Worm (Caenorhabditis elegans) whole organism, L4 larva: ENCODE results near the gene acdh-6.

Experiments
- D1046.2 ChIP-seq: fragments of 200-800 bp; sonication (Bioruptor generic); IDR thresholded peaks from 2 replicates; pipeline ENCODE4 v1.3.6; 2022; ENCODE audit warnings: missing genetic modification characterization, missing compliant biosample characterization
- F10B5.3 ChIP-seq: sonication (generic microtip); optimal IDR thresholded peaks from 2 replicates; lab custom pipeline; 2016; ENCODE audit warnings: mild to moderate bottlenecking, missing genetic modification characterization, missing compliant biosample characterization
- F26F4.8 ChIP-seq: fragments of 200-800 bp; sonication (Bioruptor generic); conservative IDR thresholded peaks from 2 replicates; pipeline ENCODE4 v1.3.6; 2022; ENCODE audit warnings: missing genetic modification characterization, missing compliant biosample characterization
- F37D6.2 ChIP-seq: sonication (generic microtip); optimal IDR thresholded peaks from 2 replicates; lab custom pipeline; 2016; ENCODE audit warnings: mild to moderate bottlenecking, missing genetic modification characterization, missing compliant biosample characterization
- F44E2.7 ChIP-seq: fragments of 200-800 bp; sonication (Bioruptor generic); IDR thresholded peaks from 2 replicates; pipeline ENCODE4 v2.1.2; 2022; ENCODE audit warnings: missing genetic modification characterization, missing compliant biosample characterization
- Y105C5A.15 ChIP-seq: fragments of 200-800 bp; sonication (Bioruptor generic); IDR thresholded peaks from 2 replicates; pipeline ENCODE4 v1.3.6; 2022; ENCODE audit warnings: missing genetic modification characterization, missing compliant biosample characterization
- Y48G9A.11 ChIP-seq: fragments of 200-800 bp; sonication (Bioruptor generic); IDR thresholded peaks from 2 replicates; pipeline ENCODE4 v1.3.6; 2022; ENCODE audit warnings: missing genetic modification reagents, missing genetic modification characterization, missing compliant biosample characterization
- Y5F2A.4 ChIP-seq: fragments of 200-800 bp; sonication (Bioruptor generic); optimal IDR thresholded peaks from 2 replicates; lab custom pipeline; 2018; ENCODE audit warnings: mild to moderate bottlenecking, missing genetic modification characterization, missing compliant biosample characterization
- ZK337.2 ChIP-seq: fragments of 200-800 bp; sonication (Bioruptor generic); IDR thresholded peaks from 2 replicates; pipeline ENCODE4 v1.3.6; 2022; ENCODE audit warnings: missing genetic modification reagents, missing genetic modification characterization, missing compliant biosample characterization
- aha-1 ChIP-seq: fragments of 150-350 bp; peaks from one replicate; lab custom pipeline; 2014; ENCODE audit warnings: missing biosample characterization, missing genetic modification characterization
- arid-1 ChIP-seq: fragments of 200-800 bp; sonication (Bioruptor generic); conservative IDR thresholded peaks from 2 replicates; pipeline ENCODE4 v1.3.6; 2022; ENCODE audit warnings: missing genetic modification reagents, missing genetic modification characterization, missing compliant biosample characterization
- ceh-28 ChIP-seq: fragments of 150-350 bp; optimal IDR thresholded peaks from 2 replicates; lab custom pipeline; 2014; ENCODE audit warnings: missing biosample characterization, missing genetic modification reagents, missing genetic modification characterization
- ctbp-1 ChIP-seq: fragments of 200-800 bp; sonication (Bioruptor generic); IDR thresholded peaks from 2 replicates; pipeline ENCODE4 v1.3.6; 2022; ENCODE audit warnings: missing genetic modification reagents, missing genetic modification characterization, missing compliant biosample characterization
- daf-12 ChIP-seq: fragments of 150-350 bp; optimal IDR thresholded peaks from 2 replicates; lab custom pipeline; 2014; ENCODE audit warnings: missing biosample characterization, missing genetic modification reagents, missing genetic modification characterization
- daf-16 ChIP-seq, 3 experiments: sonication (generic microtip); optimal IDR thresholded peaks; 2 replicates each; lab custom pipeline; 2016 to 2017; ENCODE audit warnings: missing genetic modification characterization in 3 of 3, missing genetic modification reagents in 3 of 3, mild to moderate bottlenecking in 2 of 3, missing compliant biosample characterization in 2 of 3, missing biosample characterization in 1 of 3, moderate library complexity in 1 of 3
- daf-8 ChIP-seq: fragments of 200-800 bp; sonication (Bioruptor generic); IDR thresholded peaks from 2 replicates; pipeline ENCODE4 v1.3.6; 2022; ENCODE audit warnings: missing genetic modification characterization, missing compliant biosample characterization
- dmd-9 ChIP-seq: fragments of 200-800 bp; sonication (Bioruptor generic); IDR thresholded peaks from 2 replicates; pipeline ENCODE4 v1.3.6; 2022; ENCODE audit warnings: missing genetic modification reagents, missing genetic modification characterization, missing compliant biosample characterization
- dpl-1 ChIP-seq: fragments of 150-350 bp; optimal IDR thresholded peaks from 2 replicates; lab custom pipeline; 2014; ENCODE audit warnings: missing biosample characterization, missing genetic modification reagents, missing genetic modification characterization
- dve-1 ChIP-seq: sonication (generic microtip); optimal IDR thresholded peaks from 2 replicates; lab custom pipeline; 2017; ENCODE audit warnings: antibody characterized with exemption, mild to moderate bottlenecking, missing genetic modification characterization, missing compliant biosample characterization; ENCODE audit not compliant: insufficient read depth
- fkh-10 ChIP-seq: fragments of 150-350 bp; optimal IDR thresholded peaks from 2 replicates; lab custom pipeline; 2014; ENCODE audit warnings: missing biosample characterization, missing genetic modification reagents, missing genetic modification characterization
- gei-8 ChIP-seq: fragments of 200-800 bp; sonication (Bioruptor generic); optimal IDR thresholded peaks from 2 replicates; lab custom pipeline; 2018; ENCODE audit warnings: mild to moderate bottlenecking, missing genetic modification characterization, missing compliant biosample characterization
- lin-38 ChIP-seq: fragments of 200-800 bp; sonication (Bioruptor generic); IDR thresholded peaks from 2 replicates; pipeline ENCODE4 v1.3.6; 2022; ENCODE audit warnings: missing genetic modification reagents, missing genetic modification characterization, missing compliant biosample characterization
- madf-5 ChIP-seq, 2 experiments: fragments of 200-800 bp; sonication (Bioruptor generic); IDR thresholded peaks; 2 replicates each; pipeline ENCODE4 v1.3.6; 2022; ENCODE audit warnings: missing compliant biosample characterization in 2 of 2, missing genetic modification characterization in 2 of 2
- madf-9 ChIP-seq: fragments of 200-800 bp; sonication (Bioruptor generic); conservative IDR thresholded peaks from 2 replicates; pipeline ENCODE4 v1.3.6; 2022; ENCODE audit warnings: missing genetic modification reagents, missing genetic modification characterization, missing compliant biosample characterization
- mes-2 ChIP-seq: sonication (generic microtip); optimal IDR thresholded peaks from 2 replicates; lab custom pipeline; 2016; ENCODE audit warnings: missing genotype, mild to moderate bottlenecking, missing genetic modification characterization, missing compliant biosample characterization; ENCODE audit not compliant: poor library complexity, severe bottlenecking
- mxl-2 ChIP-seq: fragments of 200-800 bp; sonication (Bioruptor generic); conservative IDR thresholded peaks from 2 replicates; pipeline ENCODE4 v1.3.6; 2022; ENCODE audit warnings: missing genetic modification reagents, missing genetic modification characterization, missing compliant biosample characterization
- mxl-3 ChIP-seq: fragments of 200-800 bp; sonication (Bioruptor generic); optimal IDR thresholded peaks from 2 replicates; lab custom pipeline; 2018; ENCODE audit warnings: mild to moderate bottlenecking, missing genetic modification characterization, missing compliant biosample characterization
- nhr-102 ChIP-seq: sonication (generic microtip); optimal IDR thresholded peaks from 2 replicates; lab custom pipeline; 2016; ENCODE audit warnings: mild to moderate bottlenecking, missing genetic modification characterization, moderate library complexity, missing compliant biosample characterization
- nhr-28 ChIP-seq: fragments of 150-350 bp; optimal IDR thresholded peaks from 2 replicates; lab custom pipeline; 2014; ENCODE audit warnings: missing biosample characterization, missing genetic modification characterization
- nhr-41 ChIP-seq: fragments of 200-800 bp; sonication (Bioruptor generic); IDR thresholded peaks from 2 replicates; pipeline ENCODE4 v1.3.6; 2022; ENCODE audit warnings: missing genetic modification reagents, missing genetic modification characterization, missing compliant biosample characterization
- nhr-42 ChIP-seq: fragments of 200-800 bp; sonication (Bioruptor generic); IDR thresholded peaks from 2 replicates; pipeline ENCODE4 v1.3.6; 2022; ENCODE audit warnings: missing genetic modification characterization, missing compliant biosample characterization
- nhr-48 ChIP-seq: sonication (generic microtip); optimal IDR thresholded peaks from 2 replicates; lab custom pipeline; 2016; ENCODE audit warnings: mild to moderate bottlenecking, missing genetic modification characterization, missing compliant biosample characterization
- rbr-2 ChIP-seq: sonication (generic microtip); optimal IDR thresholded peaks from 2 replicates; lab custom pipeline; 2016; ENCODE audit warnings: missing genotype, missing genetic modification characterization, missing compliant biosample characterization
- snpc-1.2 ChIP-seq: fragments of 200-800 bp; sonication (Bioruptor generic); IDR thresholded peaks from 2 replicates; pipeline ENCODE4 v1.3.6; 2022; ENCODE audit warnings: missing genetic modification reagents, missing genetic modification characterization, missing compliant biosample characterization
- unc-62 ChIP-seq, 3 experiments: fragments of 150-350 bp in 1 of 3; sonication (generic microtip); optimal IDR thresholded peaks in 2 of 3; peaks in 1 of 3; 1 replicate in 1 of 3; 2 replicates in 2 of 3; lab custom pipeline; 2014 to 2017; ENCODE audit warnings: missing biosample characterization in 3 of 3, missing genetic modification characterization in 3 of 3, missing genetic modification reagents in 3 of 3, missing genotype in 1 of 3
- zfp-3 ChIP-seq: fragments of 200-800 bp; sonication (Bioruptor generic); conservative IDR thresholded peaks from 2 replicates; pipeline ENCODE4 v1.3.6; 2022; ENCODE audit warnings: missing genetic modification reagents, missing genetic modification characterization, missing compliant biosample characterization

Gene acdh-6

DNA sequence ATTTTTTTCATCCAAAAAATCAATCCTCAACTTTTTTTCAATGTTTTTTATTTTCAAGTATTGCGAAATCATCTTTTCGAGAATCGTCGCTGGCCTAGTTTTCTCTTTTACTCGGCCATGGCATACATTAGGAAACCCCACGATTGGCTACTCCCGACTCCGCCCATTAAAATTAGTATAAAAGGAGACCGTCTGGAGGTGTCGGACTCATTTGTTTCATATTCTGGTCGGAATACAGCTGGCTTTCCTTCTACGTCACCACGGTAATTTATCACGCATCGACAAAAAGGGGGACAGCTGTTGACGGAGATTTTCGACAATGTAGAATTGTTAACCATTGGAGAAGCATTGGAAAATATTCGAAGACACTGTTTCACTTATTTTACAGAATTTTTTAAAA lies 31.9 kb upstream of the acdh-6 start (continued):
- peak; percentile 40 for TF ChIP-seq rbr-2 (tag; lab: Kevin White, UChicago)
- no peak for TF ChIP-seq mxl-2 (GFP tag; lab: Robert Waterston, UW)
- peak; percentile 53 for TF ChIP-seq dpl-1 (GFP tag; lab: Kevin White, UChicago)
- peak; percentile 3 for TF ChIP-seq fkh-10
- TF ChIP-seq mxl-3 (GFP tag; lab: Kevin White, UChicago): no peak
- TF ChIP-seq gei-8: no peak
- TF ChIP-seq nhr-102: no peak

DNA sequence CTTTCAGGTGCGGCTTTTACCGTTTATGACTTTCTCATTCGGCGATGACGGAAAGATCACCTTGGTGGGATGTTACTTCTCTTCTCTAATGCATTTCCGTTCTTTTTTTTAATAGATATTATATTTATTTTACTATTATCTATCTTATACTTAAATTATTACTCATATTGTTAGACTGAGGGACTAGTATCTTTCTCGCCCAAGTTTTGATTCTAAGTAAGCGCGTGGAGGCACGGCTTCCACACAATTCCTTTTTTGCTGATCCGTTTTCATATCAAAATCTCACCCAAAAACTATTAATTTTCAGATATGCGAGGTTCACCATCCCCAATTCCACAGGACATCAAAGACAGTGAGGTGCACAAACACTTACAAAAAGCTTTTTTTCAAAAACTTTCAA lies 31.2 kb upstream of the acdh-6 start, which contains the start of gene ZC21.10:
Gene ZC21.10 (plus strand): TSS at position 301 of the 400 bp plus-strand sequence.
- TF ChIP-seq D1046.2 (GFP tag; lab: Robert Waterston, UW): no peak
- TF ChIP-seq nhr-28 (tag; lab: Kevin White, UChicago): no peak
- TF ChIP-seq daf-12 (tag; lab: Kevin White, UChicago): no peak
- no peak for TF ChIP-seq snpc-1.2 (GFP tag; lab: Robert Waterston, UW)
- TF ChIP-seq, all 104 proteins: peak for 0

DNA sequence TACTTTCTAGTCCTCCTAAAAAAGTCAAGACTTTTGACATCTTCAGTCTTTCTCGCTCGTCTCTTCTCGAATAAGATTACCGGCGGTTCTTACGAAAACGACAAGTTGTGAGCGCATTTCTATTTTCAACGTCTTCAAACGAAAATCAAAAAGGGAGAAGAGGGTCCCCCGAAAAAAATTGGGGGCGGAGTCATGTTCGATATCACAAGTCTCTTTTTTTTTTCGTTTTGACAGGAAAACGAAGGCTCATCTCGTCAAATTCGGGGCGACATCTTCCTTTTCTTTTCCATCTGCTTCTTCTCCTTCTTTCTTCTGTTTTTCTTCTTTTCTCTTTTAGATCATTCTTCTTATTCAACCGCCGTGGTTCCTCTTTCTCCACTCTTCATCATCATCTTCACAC lies 27.0 kb upstream of the acdh-6 start:
- TF ChIP-seq fkh-10: peak; percentile 62
- TF ChIP-seq ctbp-1 (GFP tag; lab: Robert Waterston, UW): peak; percentile 59; the same call in 1 of the 2 replicates
- no peak for TF ChIP-seq F10B5.3 (tag; lab: Kevin White, UChicago)

ce11 chrIII:8534647-8535181 lies 26.2 kb upstream of the acdh-6 start, which contains the start of gene trp-1:
Gene trp-1 (plus strand): TSS chrIII:8535131.
- peak in 1 of 2 experiments; percentile 86 for TF ChIP-seq unc-62 (GFP tag; optimal IDR thresholded peaks at IDR 0.05 in 1 of 2; lab: Kevin White, UChicago)
- TF ChIP-seq unc-62 (tag; optimal IDR thresholded peaks at IDR 0.05; lab: Kevin White, UChicago): no peak
- TF ChIP-seq nhr-48: no peak
- no peak for TF ChIP-seq daf-8 (GFP tag; lab: Robert Waterston, UW)
- TF ChIP-seq aha-1 (tag; lab: Kevin White, UChicago): peak; percentile 75
- no peak for TF ChIP-seq mes-2 (tag; lab: Kevin White, UChicago)
- TF ChIP-seq lin-38 (GFP tag; lab: Robert Waterston, UW): no peak
- TF ChIP-seq nhr-102: no peak
- no peak for TF ChIP-seq ZK337.2 (GFP tag; lab: Robert Waterston, UW)
- no peak for TF ChIP-seq nhr-41 (GFP tag; lab: Robert Waterston, UW)
- TF ChIP-seq daf-16 (GFP tag; optimal IDR thresholded peaks at IDR 0.05; lab: Kevin White, UChicago): peak in 1 of 2 experiments; percentile 96
- no peak for TF ChIP-seq daf-16 (tag; optimal IDR thresholded peaks at IDR 0.05; lab: Kevin White, UChicago)
- no peak for TF ChIP-seq ceh-28
- TF ChIP-seq F37D6.2: no peak
- no peak for TF ChIP-seq F44E2.7 (GFP tag; lab: Robert Waterston, UW)
- TF ChIP-seq zfp-3 (GFP tag; lab: Robert Waterston, UW): no peak

ce11 chrIII:8535445-8535844 lies 25.5 kb upstream of the acdh-6 start:
- TF ChIP-seq dve-1 (tag; lab: Kevin White, UChicago) (no peak), fkh-10 (no peak), nhr-42 (GFP tag; lab: Robert Waterston, UW) (no peak), Y5F2A.4 (GFP tag; lab: Kevin White, UChicago) (no peak), dmd-9 (GFP tag; lab: Robert Waterston, UW) (no peak)

DNA sequence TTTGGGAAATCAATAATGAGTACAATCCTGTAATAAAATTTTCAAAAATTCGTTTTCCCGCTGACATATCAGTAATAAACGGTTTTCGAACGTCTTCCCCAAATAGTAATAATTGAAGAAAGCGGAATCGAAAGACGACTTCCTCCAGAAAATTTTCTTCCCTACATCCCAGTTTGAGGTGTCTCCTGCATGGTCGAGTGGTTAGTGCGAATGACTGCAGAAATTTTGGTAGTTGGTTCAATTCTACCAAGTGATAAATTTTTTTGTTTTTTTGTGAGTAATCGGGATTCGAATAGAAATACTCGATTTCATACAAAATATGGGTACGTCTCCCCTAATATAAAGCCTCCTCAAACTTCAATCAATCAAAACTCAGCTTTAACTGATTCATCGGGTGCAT lies 19.9 kb upstream of the acdh-6 start:
- TF ChIP-seq nhr-41 (GFP tag; lab: Robert Waterston, UW) (0 out of 2 replicates have a peak, but pooled peaks have one; percentile 10), Y105C5A.15 (GFP tag; lab: Robert Waterston, UW) (peak; percentile 82; the same call in 1 of the 2 replicates), D1046.2 (GFP tag; lab: Robert Waterston, UW) (0 out of 2 replicates have a peak, but pooled peaks have one; percentile 31), madf-9 (GFP tag; lab: Robert Waterston, UW) (peak; percentile 60), arid-1 (GFP tag; lab: Robert Waterston, UW) (0 out of 2 replicates have a peak, but pooled peaks have one; percentile 54), Y48G9A.11 (GFP tag; lab: Robert Waterston, UW) (peak; percentile 35; the same call in 1 of the 2 replicates), madf-5 (GFP tag; IDR thresholded peaks at IDR 0.05; lab: Robert Waterston, UW) (0 out of 4 replicates have a peak, but pooled peaks of 1 of the 2 experiments have one; percentile 37), F26F4.8 (GFP tag; lab: Robert Waterston, UW) (peak; percentile 62; the same call in 1 of the 2 replicates)
